Fruit fly (Drosophila melanogaster) whole organism, adult: ENCODE results near the gene CycD.

Source experiments
- CG12768 ChIP-seq: fragments of 200-800 bp; sonication (Bioruptor generic); optimal IDR thresholded peaks from 2 replicates; lab custom pipeline; 2017; ENCODE audit warnings: missing biosample characterization, missing genetic modification characterization, mild to moderate bottlenecking, moderate library complexity, missing genetic modification reagents
- Mnt ChIP-seq: fragments of 200-800 bp; sonication (Bioruptor generic); optimal IDR thresholded peaks from 2 replicates; lab custom pipeline; 2016; ENCODE audit warnings: missing biosample characterization, mild to moderate bottlenecking, missing genetic modification characterization
- kay ChIP-seq: fragments of 200-800 bp; sonication (Bioruptor generic); peaks from one replicate; lab custom pipeline; 2016; ENCODE audit warnings: missing biosample characterization, missing genetic modification characterization, borderline replicate concordance

DNA sequence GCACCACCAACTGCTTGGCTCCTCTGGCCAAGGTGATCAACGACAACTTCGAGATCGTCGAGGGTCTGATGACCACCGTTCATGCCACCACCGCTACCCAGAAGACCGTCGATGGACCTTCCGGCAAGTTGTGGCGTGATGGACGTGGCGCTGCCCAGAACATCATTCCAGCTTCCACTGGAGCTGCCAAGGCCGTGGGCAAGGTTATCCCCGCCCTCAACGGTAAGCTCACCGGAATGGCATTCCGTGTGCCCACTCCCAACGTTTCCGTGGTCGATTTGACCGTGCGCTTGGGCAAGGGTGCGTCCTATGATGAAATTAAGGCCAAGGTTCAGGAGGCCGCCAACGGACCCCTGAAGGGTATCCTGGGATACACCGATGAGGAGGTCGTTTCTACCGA is 40.7 kb downstream of the CycD start:
- TF ChIP-seq kay (GFP tag; lab: Kevin White, UChicago): no peak
- TF ChIP-seq Mnt (GFP tag; lab: Kevin White, UChicago): no peak
- TF ChIP-seq CG12768 (GFP tag; lab: Kevin White, UChicago): no peak
